Worm (Caenorhabditis elegans) whole organism, L4 larva: ENCODE results near the gene rgs-9.

Experiments
- duxl-1 ChIP-seq: sonication (generic microtip); optimal IDR thresholded peaks from 2 replicates; lab custom pipeline; 2016; ENCODE audit warnings: mild to moderate bottlenecking, missing genetic modification characterization, moderate library complexity, missing compliant biosample characterization; ENCODE audit not compliant: poor library complexity
- skn-1 ChIP-seq: fragments of 150-350 bp; optimal IDR thresholded peaks from 2 replicates; lab custom pipeline; 2014; ENCODE audit warnings: missing biosample characterization, missing genetic modification characterization
- unc-62 ChIP-seq, 3 experiments: fragments of 150-350 bp in 1 of 3; sonication (generic microtip); optimal IDR thresholded peaks in 2 of 3; peaks in 1 of 3; 1 replicate in 1 of 3; 2 replicates in 2 of 3; lab custom pipeline; 2014 to 2017; ENCODE audit warnings: missing biosample characterization in 3 of 3, missing genetic modification characterization in 3 of 3, missing genetic modification reagents in 3 of 3, missing genotype in 1 of 3

rgs-9 gene

ce11 chrX:1964828-1965227 is 49.8 kb downstream of the rgs-9 start (continued):
- peak; percentile 95 for TF ChIP-seq duxl-1 (tag; lab: Kevin White, UChicago)
- no peak for TF ChIP-seq skn-1
- TF ChIP-seq unc-62 (GFP tag; optimal IDR thresholded peaks at IDR 0.05 in 1 of 2; lab: Kevin White, UChicago): no peak
- TF ChIP-seq unc-62 (tag; optimal IDR thresholded peaks at IDR 0.05; lab: Kevin White, UChicago): no peak
